Worm (Caenorhabditis elegans): ENCODE measurements around the gene F07B10.7.

Gene F07B10.7

DNA sequence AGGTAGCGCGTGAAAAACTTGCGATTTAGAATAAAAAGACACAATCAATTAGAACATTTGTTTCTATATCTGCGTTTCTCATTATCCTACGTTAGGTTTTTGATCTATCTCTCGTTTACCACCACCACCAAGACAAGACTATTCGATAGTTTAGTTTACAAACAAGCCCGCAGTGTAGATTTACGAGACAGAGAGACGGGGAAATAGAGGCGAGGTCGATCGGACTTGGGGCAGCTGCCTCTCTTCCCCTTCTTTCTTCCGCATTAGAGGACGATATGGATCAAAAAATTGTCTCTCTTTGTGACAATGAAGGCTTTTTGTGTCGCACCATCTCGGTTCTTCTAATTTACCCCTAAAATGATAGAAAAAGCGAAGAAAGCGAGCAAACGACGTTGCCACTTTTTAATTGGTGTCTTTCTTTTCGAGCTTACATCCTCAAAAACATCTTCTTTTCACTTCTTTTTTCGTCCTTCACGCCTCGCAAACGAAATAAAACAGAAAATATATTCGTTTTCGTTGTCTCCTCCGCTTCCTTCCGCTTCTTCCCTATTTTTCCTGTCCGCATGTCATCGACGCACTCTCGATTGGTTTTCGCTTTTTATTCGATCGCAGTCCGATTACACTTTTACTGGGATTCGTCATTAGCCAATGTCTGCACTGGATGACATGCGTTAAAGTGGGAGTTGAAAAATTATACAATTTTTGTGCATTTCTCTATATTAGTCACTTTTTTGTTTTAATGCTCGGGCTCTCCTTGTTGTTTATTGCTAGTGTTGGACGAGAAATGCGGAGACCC is 21.1 kb upstream of the F07B10.7 start:
- TF ChIP-seq odd-2 (tag; optimal IDR thresholded peaks at IDR 0.05) (no peak), unc-55 (GFP tag; optimal IDR thresholded peaks at IDR 0.05) (peak; percentile 67), unc-42 (tag; optimal IDR thresholded peaks at IDR 0.05) (peak; percentile 37), nfya-1 (tag; optimal IDR thresholded peaks at IDR 0.05) (peak; percentile 28)

DNA sequence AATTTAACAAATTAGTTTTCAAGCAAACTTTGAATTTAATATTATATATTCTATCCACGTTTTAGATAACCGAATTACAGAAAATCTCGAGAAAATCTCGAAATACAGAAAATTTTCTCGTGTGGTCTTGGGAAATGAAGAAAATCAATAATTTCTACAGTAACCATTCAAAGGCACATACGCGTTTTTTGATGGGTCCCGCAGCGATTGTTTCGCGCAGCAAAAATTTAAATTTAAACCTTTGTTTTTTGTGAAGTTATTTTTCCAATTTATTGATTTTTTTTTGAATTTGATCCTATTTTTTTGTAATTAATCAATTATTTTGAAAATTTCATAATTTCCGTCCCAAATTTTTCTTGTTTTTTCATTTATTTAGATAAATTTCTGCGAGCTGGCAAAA is 19.0 kb upstream of the F07B10.7 start:
- no peak for TF ChIP-seq unc-42 (tag; optimal IDR thresholded peaks at IDR 0.05)
- peak; percentile 13 for TF ChIP-seq ceh-48 (tag; optimal IDR thresholded peaks at IDR 0.05)

DNA sequence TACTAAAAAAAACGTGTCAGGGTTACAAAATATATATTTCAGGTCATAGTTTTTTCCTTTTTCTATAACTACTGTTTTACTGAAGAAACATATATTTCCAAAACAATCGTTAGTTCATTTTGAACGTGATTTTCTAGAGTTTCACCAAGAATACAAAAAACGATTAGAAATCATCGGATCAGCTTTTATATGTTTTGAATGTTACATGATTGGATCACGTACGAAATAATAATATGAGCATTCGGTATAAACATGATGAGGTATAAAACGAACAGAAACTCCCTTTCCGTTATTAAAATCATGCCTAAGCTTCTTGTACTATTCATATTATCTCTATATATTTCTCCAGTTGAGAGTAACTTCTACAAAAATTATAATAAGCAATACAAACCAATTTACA is 12.3 kb upstream of the F07B10.7 start, which contains the start of gene clec-223:
TSS of gene clec-223 (plus strand) at position 301 of the 400 bp plus-strand sequence.
- no peak for TF ChIP-seq elt-4 (tag; optimal IDR thresholded peaks at IDR 0.05)
- no peak for TF ChIP-seq mec-3 (tag; optimal IDR thresholded peaks at IDR 0.05; ENCODE audit: borderline replicate concordance)
- TF ChIP-seq fax-1 (tag; optimal IDR thresholded peaks at IDR 0.05): no peak
- TF ChIP-seq unc-55 (GFP tag; optimal IDR thresholded peaks at IDR 0.05): no peak
- TF ChIP-seq gmeb-2 (tag; optimal IDR thresholded peaks at IDR 0.05): no peak
- TF ChIP-seq ceh-19 (GFP tag; optimal IDR thresholded peaks at IDR 0.05): no peak
- TF ChIP-seq fkh-10 (GFP tag; optimal IDR thresholded peaks at IDR 0.05): no peak
- TF ChIP-seq hlh-8 (tag; optimal IDR thresholded peaks at IDR 0.05): no peak
- TF ChIP-seq pha-2 (tag; optimal IDR thresholded peaks at IDR 0.05): no peak
- TF ChIP-seq syd-9 (tag; optimal IDR thresholded peaks at IDR 0.05): no peak
- TF ChIP-seq T23F11.4 (GFP tag; optimal IDR thresholded peaks at IDR 0.05): no peak
- no peak for TF ChIP-seq unc-42 (tag; optimal IDR thresholded peaks at IDR 0.05)
- TF ChIP-seq odd-2 (tag; optimal IDR thresholded peaks at IDR 0.05): no peak
- no peak for TF ChIP-seq fkh-6 (tag; optimal IDR thresholded peaks at IDR 0.05)

ce11 chrV:11271051-11271450 is 10.5 kb upstream of the F07B10.7 start, which contains the start of gene clec-222:
Gene clec-222, plus strand, starts transcription at chrV:11271351.
- TF ChIP-seq ama-1 (optimal IDR thresholded peaks at IDR 0.05): no peak

ce11 chrV:11268791-11269190 is 8.3 kb upstream of the F07B10.7 start, which contains the start of gene str-115:
Gene str-115, plus strand, starts transcription at chrV:11269091.
- TF ChIP-seq syd-9 (tag; optimal IDR thresholded peaks at IDR 0.05) (no peak), pag-3 (tag; optimal IDR thresholded peaks at IDR 0.05; ENCODE audit: borderline replicate concordance) (no peak), sox-4 (tag; optimal IDR thresholded peaks at IDR 0.05) (no peak), ceh-18 (tag; optimal IDR thresholded peaks at IDR 0.05) (no peak), ceh-22 (tag; optimal IDR thresholded peaks at IDR 0.05) (no peak), ztf-16 (tag; optimal IDR thresholded peaks at IDR 0.05) (no peak), ceh-30 (tag; optimal IDR thresholded peaks at IDR 0.05) (no peak), ets-4 (tag; optimal IDR thresholded peaks at IDR 0.05) (no peak), unc-86 (tag; optimal IDR thresholded peaks at IDR 0.05) (no peak), nfya-1 (tag; optimal IDR thresholded peaks at IDR 0.05) (no peak), pha-2 (tag; optimal IDR thresholded peaks at IDR 0.05) (no peak), K02D7.2 (tag; optimal IDR thresholded peaks at IDR 0.05) (no peak), odd-2 (tag; optimal IDR thresholded peaks at IDR 0.05) (no peak)

ce11 chrV:11266681-11267080 is 6.2 kb upstream of the F07B10.7 start, which contains the start of gene str-116:
Gene str-116, plus strand, starts transcription at chrV:11266981.
- TF ChIP-seq ref-2 (tag; optimal IDR thresholded peaks at IDR 0.05): no peak
- TF ChIP-seq pax-1 (tag; optimal IDR thresholded peaks at IDR 0.05): no peak
- TF ChIP-seq hlh-8 (tag; optimal IDR thresholded peaks at IDR 0.05): no peak
- TF ChIP-seq hlh-13 (GFP tag; optimal IDR thresholded peaks at IDR 0.05): no peak
- TF ChIP-seq elt-2 (tag; optimal IDR thresholded peaks at IDR 0.05): no peak
- TF ChIP-seq ets-4 (tag; optimal IDR thresholded peaks at IDR 0.05): no peak
- TF ChIP-seq nhr-11 (tag; optimal IDR thresholded peaks at IDR 0.05): no peak
- no peak for TF ChIP-seq pag-3 (tag; optimal IDR thresholded peaks at IDR 0.05; ENCODE audit: borderline replicate concordance)
- no peak for TF ChIP-seq ahr-1 (tag; optimal IDR thresholded peaks at IDR 0.05)
- no peak for TF ChIP-seq C38D4.7 (GFP tag; optimal IDR thresholded peaks at IDR 0.05)
- TF ChIP-seq tbx-2 (tag; optimal IDR thresholded peaks at IDR 0.05): no peak
- TF ChIP-seq ceh-6 (GFP tag; optimal IDR thresholded peaks at IDR 0.05): no peak
- TF ChIP-seq gmeb-2 (tag; optimal IDR thresholded peaks at IDR 0.05): no peak
- no peak for TF ChIP-seq fkh-6 (tag; optimal IDR thresholded peaks at IDR 0.05)
- TF ChIP-seq unc-42 (tag; optimal IDR thresholded peaks at IDR 0.05): no peak
- TF ChIP-seq dmd-4 (tag; optimal IDR thresholded peaks at IDR 0.05; ENCODE audit: borderline replicate concordance): no peak
- TF ChIP-seq unc-86 (tag; optimal IDR thresholded peaks at IDR 0.05): no peak
- no peak for TF ChIP-seq ceh-45 (GFP tag; IDR thresholded peaks at IDR 0.05)
- no peak for TF ChIP-seq nfya-1 (tag; optimal IDR thresholded peaks at IDR 0.05)

Data from whole organism, late embryonic.